Fruit fly (Drosophila melanogaster) whole organism, embryonic: ENCODE measurements around the gene CG46307.
A peak's percentile ranks its signal among the peaks of the same experiment; 100 is the strongest.

Source experiments
- Ada2b ChIP-seq: fragments of 200-800 bp; sonication (Bioruptor generic); IDR thresholded peaks from 2 replicates; pipeline ENCODE4 v1.3.6; 2022; ENCODE audit warnings: missing biosample characterization, missing genetic modification characterization
- Atf6 ChIP-seq: fragments of 200-800 bp; sonication (Bioruptor generic); IDR thresholded peaks from 2 replicates; pipeline ENCODE4 v1.3.6; 2022; ENCODE audit warnings: missing biosample characterization, missing genetic modification characterization
- Bgb ChIP-seq: fragments of 200-800 bp; sonication (Bioruptor generic); IDR thresholded peaks from 2 replicates; pipeline ENCODE4 v1.3.6; 2022; ENCODE audit warnings: missing biosample characterization, missing genetic modification characterization; ENCODE audit not compliant: partially characterized antibody
- BtbVII ChIP-seq: fragments of 200-800 bp; sonication (Bioruptor generic); optimal IDR thresholded peaks from 3 replicates; lab custom pipeline; 2017; ENCODE audit warnings: missing biosample characterization, mild to moderate bottlenecking, missing genetic modification characterization
- CG10209 ChIP-seq: fragments of 200-800 bp; sonication (Bioruptor generic); optimal IDR thresholded peaks from 3 replicates; lab custom pipeline; 2017; ENCODE audit warnings: missing biosample characterization, mild to moderate bottlenecking, missing genetic modification characterization, missing genetic modification reagents
- CG1024 ChIP-seq: fragments of 200-800 bp; sonication (Bioruptor generic); IDR thresholded peaks from 2 replicates; pipeline ENCODE4 v1.3.6; 2022; ENCODE audit warnings: missing biosample characterization, missing genetic modification characterization
- CG10543 ChIP-seq: fragments of 200-800 bp; sonication (Bioruptor generic); optimal IDR thresholded peaks from 3 replicates; lab custom pipeline; 2017; ENCODE audit warnings: missing biosample characterization, mild to moderate bottlenecking, missing genetic modification characterization, moderate library complexity
- CG12104 ChIP-seq: fragments of 200-800 bp; sonication (Bioruptor generic); optimal IDR thresholded peaks from 3 replicates; lab custom pipeline; 2016; ENCODE audit warnings: missing biosample characterization, missing genetic modification characterization
- CG1233 ChIP-seq: fragments of 200-800 bp; sonication (Bioruptor generic); optimal IDR thresholded peaks from 4 replicates; lab custom pipeline; 2018; ENCODE audit warnings: missing biosample characterization, mild to moderate bottlenecking, missing genetic modification characterization
- CG13287 ChIP-seq: fragments of 200-800 bp; sonication (Bioruptor generic); IDR thresholded peaks from 2 replicates; pipeline ENCODE4 v1.3.6; 2022; ENCODE audit warnings: missing biosample characterization, missing genetic modification characterization; ENCODE audit not compliant: partially characterized antibody
- CG15479 ChIP-seq: fragments of 200-800 bp; sonication (Bioruptor generic); optimal IDR thresholded peaks from 3 replicates; lab custom pipeline; 2019; ENCODE audit warnings: missing biosample characterization, mild to moderate bottlenecking, missing genetic modification characterization, moderate library complexity
- CG17912 ChIP-seq: fragments of 200-800 bp; sonication (Bioruptor generic); optimal IDR thresholded peaks from 2 replicates; lab custom pipeline; 2018; ENCODE audit warnings: missing biosample characterization, mild to moderate bottlenecking, missing genetic modification characterization
- CG2120 ChIP-seq: fragments of 200-800 bp; sonication (Bioruptor generic); optimal IDR thresholded peaks from 3 replicates; lab custom pipeline; 2016; ENCODE audit warnings: missing biosample characterization, missing genetic modification characterization
- CG2202 ChIP-seq: fragments of 200-800 bp; sonication (Bioruptor generic); optimal IDR thresholded peaks from 2 replicates; lab custom pipeline; 2018; ENCODE audit warnings: missing biosample characterization, mild to moderate bottlenecking, missing genetic modification characterization
- CG2678 ChIP-seq: fragments of 200-800 bp; sonication (Bioruptor generic); optimal IDR thresholded peaks from 3 replicates; lab custom pipeline; 2019; ENCODE audit warnings: missing biosample characterization, mild to moderate bottlenecking, missing genetic modification characterization, moderate library complexity
- CG30403 ChIP-seq: fragments of 200-800 bp; sonication (Bioruptor generic); optimal IDR thresholded peaks from 3 replicates; lab custom pipeline; 2016; ENCODE audit warnings: missing biosample characterization, missing genetic modification characterization
- CG4360 ChIP-seq: fragments of 200-800 bp; sonication (Bioruptor generic); IDR thresholded peaks from 2 replicates; pipeline ENCODE4 v1.3.6; 2022; ENCODE audit warnings: missing biosample characterization, missing genetic modification characterization
- CG6689 ChIP-seq: fragments of 200-800 bp; sonication (Bioruptor generic); IDR thresholded peaks from 2 replicates; pipeline ENCODE4 v1.3.6; 2022; ENCODE audit warnings: missing biosample characterization, missing genetic modification characterization
- Dbx ChIP-seq: fragments of 200-800 bp; sonication (Bioruptor generic); IDR thresholded peaks from 3 replicates; pipeline ENCODE4 v1.3.6; 2022; ENCODE audit warnings: missing biosample characterization, missing genetic modification characterization
- Fer2 ChIP-seq: fragments of 200-800 bp; sonication (Bioruptor generic); optimal IDR thresholded peaks from 2 replicates; lab custom pipeline; 2018; ENCODE audit warnings: missing biosample characterization, mild to moderate bottlenecking, missing genetic modification characterization, moderate library complexity
- HmgD ChIP-seq: fragments of 200-800 bp; sonication (Bioruptor generic); optimal IDR thresholded peaks from 3 replicates; lab custom pipeline; 2016; ENCODE audit warnings: missing biosample characterization, missing genetic modification characterization
- MESR4 ChIP-seq: fragments of 200-800 bp; sonication (Bioruptor generic); optimal IDR thresholded peaks from 2 replicates; lab custom pipeline; 2018; ENCODE audit warnings: missing biosample characterization, mild to moderate bottlenecking, missing genetic modification characterization, moderate library complexity
- Meics ChIP-seq: fragments of 200-800 bp; sonication (Bioruptor generic); optimal IDR thresholded peaks from 2 replicates; lab custom pipeline; 2017; ENCODE audit warnings: missing biosample characterization, mild to moderate bottlenecking, missing genetic modification characterization
- NC2β ChIP-seq: fragments of 200-800 bp; sonication (Bioruptor generic); optimal IDR thresholded peaks from 2 replicates; lab custom pipeline; 2016; ENCODE audit warnings: missing biosample characterization, missing genetic modification characterization
- Side ChIP-seq: fragments of 200-800 bp; sonication (Bioruptor generic); optimal IDR thresholded peaks from 2 replicates; lab custom pipeline; 2016; ENCODE audit warnings: missing biosample characterization, missing genetic modification characterization
- Sin3A ChIP-seq: fragments of >200 bp; optimal IDR thresholded peaks from 2 replicates; lab custom pipeline; 2018
- Sry-δ ChIP-seq: fragments of 200-800 bp; sonication (Bioruptor generic); optimal IDR thresholded peaks from 2 replicates; lab custom pipeline; 2016; ENCODE audit warnings: missing biosample characterization, missing genetic modification characterization
- Stat92E ChIP-seq, 3 experiments: fragments of >200 bp in 2 of 3; fragments of 200-800 bp in 1 of 3; sonication (Bioruptor generic) in 1 of 3; optimal IDR thresholded peaks; 2 replicates each; lab custom pipeline; 2017 to 2019; ENCODE audit warnings: missing biosample characterization in 3 of 3, missing genetic modification characterization in 3 of 3, mild to moderate bottlenecking in 1 of 3, moderate library complexity in 1 of 3
- TFAM ChIP-seq: fragments of 200-800 bp; sonication (Bioruptor generic); optimal IDR thresholded peaks from 2 replicates; lab custom pipeline; 2017; ENCODE audit warnings: missing biosample characterization, missing genetic modification characterization, inconsistent platforms
- Vsx1 ChIP-seq: fragments of 200-800 bp; sonication (Bioruptor generic); optimal IDR thresholded peaks from 2 replicates; lab custom pipeline; 2017; ENCODE audit warnings: missing biosample characterization, mild to moderate bottlenecking, missing genetic modification characterization, missing genetic modification reagents
- bsh ChIP-seq, 2 experiments: fragments of 200-800 bp; sonication (Bioruptor generic); optimal IDR thresholded peaks; 2 replicates each; lab custom pipeline; 2017 to 2018; ENCODE audit warnings: mild to moderate bottlenecking in 2 of 2, missing biosample characterization in 2 of 2, missing genetic modification characterization in 2 of 2, moderate library complexity in 1 of 2
- chm ChIP-seq: fragments of 200-800 bp; sonication (Bioruptor generic); IDR thresholded peaks from 2 replicates; pipeline ENCODE4 v1.3.6; 2022; ENCODE audit warnings: missing biosample characterization, missing genetic modification characterization
- dan ChIP-seq: fragments of 200-800 bp; sonication (Bioruptor generic); IDR thresholded peaks from 2 replicates; pipeline ENCODE4 v1.3.6; 2022; ENCODE audit warnings: missing biosample characterization, missing genetic modification characterization
- dimm ChIP-seq: fragments of 200-800 bp; sonication (Bioruptor generic); IDR thresholded peaks from 2 replicates; pipeline ENCODE4 v1.3.6; 2022; ENCODE audit warnings: missing biosample characterization, missing genetic modification characterization
- emc ChIP-seq: fragments of 200-800 bp; sonication (Bioruptor generic); optimal IDR thresholded peaks from 2 replicates; lab custom pipeline; 2016; ENCODE audit warnings: missing biosample characterization, missing genetic modification characterization
- grn ChIP-seq: fragments of 200-800 bp; sonication (Bioruptor generic); optimal IDR thresholded peaks from 3 replicates; lab custom pipeline; 2017; ENCODE audit warnings: missing biosample characterization, missing genetic modification characterization
- ind ChIP-seq: fragments of 200-800 bp; sonication (Bioruptor generic); optimal IDR thresholded peaks from 3 replicates; lab custom pipeline; 2016; ENCODE audit warnings: missing biosample characterization, missing genetic modification characterization
- jumu ChIP-seq: fragments of 200-800 bp; sonication (Bioruptor generic); optimal IDR thresholded peaks from 3 replicates; lab custom pipeline; 2016; ENCODE audit warnings: missing biosample characterization, missing genetic modification characterization
- lbe ChIP-seq: fragments of 200-800 bp; sonication (Bioruptor generic); optimal IDR thresholded peaks from 2 replicates; lab custom pipeline; 2016; ENCODE audit warnings: missing biosample characterization, mild to moderate bottlenecking, missing genetic modification characterization
- lola ChIP-seq, 3 experiments: fragments of >200 bp in 2 of 3; fragments of 200-800 bp in 1 of 3; sonication (Bioruptor generic) in 1 of 3; optimal IDR thresholded peaks; 2 replicates each; lab custom pipeline; 2017 to 2019; ENCODE audit warnings: missing biosample characterization in 3 of 3, missing genetic modification characterization in 3 of 3, mild to moderate bottlenecking in 1 of 3, moderate library complexity in 1 of 3
- nau ChIP-seq: fragments of 200-800 bp; sonication (Bioruptor generic); optimal IDR thresholded peaks from 3 replicates; lab custom pipeline; 2017; ENCODE audit warnings: missing biosample characterization, mild to moderate bottlenecking, missing genetic modification characterization, missing genetic modification reagents
- nerfin-1 ChIP-seq: fragments of 200-800 bp; sonication (Bioruptor generic); optimal IDR thresholded peaks from 3 replicates; lab custom pipeline; 2019; ENCODE audit warnings: missing biosample characterization, mild to moderate bottlenecking, missing genetic modification characterization, moderate library complexity
- nerfin-2 ChIP-seq: fragments of 200-800 bp; sonication (Bioruptor generic); IDR thresholded peaks from 2 replicates; pipeline ENCODE4 v1.3.6; 2022; ENCODE audit warnings: missing biosample characterization, missing genetic modification characterization; ENCODE audit not compliant: partially characterized antibody
- nom ChIP-seq: fragments of 200-800 bp; sonication (Bioruptor generic); optimal IDR thresholded peaks from 2 replicates; lab custom pipeline; 2017; ENCODE audit warnings: missing biosample characterization, missing genetic modification characterization, mild to moderate bottlenecking, moderate library complexity, missing genetic modification reagents
- pan ChIP-seq, 4 experiments: fragments of >200 bp in 3 of 4; fragments of 200-800 bp in 1 of 4; sonication (Bioruptor generic) in 1 of 4; optimal IDR thresholded peaks in 3 of 4; IDR thresholded peaks in 1 of 4; 2 replicates each; pipeline versions ENCODE4 v1.3.6 to Lab custom; 2017 to 2022; ENCODE audit warnings: missing biosample characterization in 2 of 4, missing genetic modification characterization in 2 of 4, mixed read lengths in 1 of 4
- sd ChIP-seq: fragments of 200-800 bp; sonication (Bioruptor generic); optimal IDR thresholded peaks from 3 replicates; lab custom pipeline; 2018; ENCODE audit warnings: missing biosample characterization, mild to moderate bottlenecking, missing genetic modification characterization, moderate library complexity
- sna ChIP-seq: fragments of 200-800 bp; sonication (Bioruptor generic); IDR thresholded peaks from 2 replicates; pipeline ENCODE4 v1.3.6; 2022; ENCODE audit warnings: missing biosample characterization, missing genetic modification characterization; ENCODE audit not compliant: partially characterized antibody
- tll ChIP-seq, 2 experiments: fragments of 200-800 bp in 1 of 2; fragments of >200 bp in 1 of 2; sonication (Bioruptor generic) in 1 of 2; optimal IDR thresholded peaks; 2 replicates each; lab custom pipeline; 2017 to 2019; ENCODE audit warnings: missing biosample characterization in 2 of 2, missing genetic modification characterization in 2 of 2, mild to moderate bottlenecking in 1 of 2, moderate library complexity in 1 of 2

CG46307 gene

dm6 chr2L:21163311-21163842, 59.0 kb downstream of the CG46307 start, which contains the start of gene Noc2 (continued):
- TF ChIP-seq nom (GFP tag; lab: Kevin White, UChicago) (no peak), Dbx (0 out of 3 replicates have a peak, but pooled peaks have one; percentile 44), Fer2 (tag; lab: Kevin White, UChicago) (no peak), ind (peak; percentile 63), HmgD (peak; percentile 1), CG30403 (GFP tag; lab: Kevin White, UChicago) (peak; percentile 63), nerfin-2 (GFP tag; lab: Robert Waterston, UW) (no peak), Sry-δ (peak; percentile 0), lbe (GFP tag; lab: Kevin White, UChicago) (no peak), CG1233 (GFP tag; lab: Kevin White, UChicago) (no peak), bsh (GFP tag; optimal IDR thresholded peaks at IDR 0.05; lab: Kevin White, UChicago) (peak in 1 of 2 experiments; percentile 32), jumu (peak; percentile 1), CG4360 (GFP tag; lab: Robert Waterston, UW) (no peak), CG12104 (GFP tag; lab: Kevin White, UChicago) (no peak), grn (no peak), CG10209 (peak; percentile 27), nau (no peak), Side (GFP tag; lab: Kevin White, UChicago) (no peak), dimm (GFP tag; lab: Robert Waterston, UW) (no peak), Stat92E (GFP tag; optimal IDR thresholded peaks at IDR 0.05; lab: Kevin White, UChicago) (no peak), Meics (peak; percentile 64), CG6689 (GFP tag; lab: Robert Waterston, UW) (peak; percentile 17; the same call in 1 of the 2 replicates), CG13287 (GFP tag; lab: Robert Waterston, UW) (no peak), Sin3A (lab: Kevin White, UChicago) (no peak), MESR4 (GFP tag; lab: Kevin White, UChicago) (peak; percentile 74), pan (optimal IDR thresholded peaks at IDR 0.05; lab: Kevin White, UChicago) (no peak), pan (GFP tag; optimal IDR thresholded peaks at IDR 0.05 in 1 of 2, IDR thresholded peaks at IDR 0.05 in 1 of 2) (peak in 1 of 2 experiments; percentile 53), CG17912 (GFP tag; lab: Kevin White, UChicago) (no peak), Atf6 (0 out of 2 replicates have a peak, but pooled peaks have one; percentile 14), nerfin-1 (tag; lab: Kevin White, UChicago) (no peak), chm (no peak), CG2678 (peak; percentile 67), CG15479 (no peak), CG2202 (tag; lab: Kevin White, UChicago) (no peak), CG10543 (peak; percentile 45), emc (GFP tag; lab: Kevin White, UChicago) (no peak), sd (tag; lab: Kevin White, UChicago) (no peak), CG1024 (peak; percentile 60), TFAM (no peak), sna (GFP tag; lab: Robert Waterston, UW) (no peak), BtbVII (GFP tag; lab: Kevin White, UChicago) (no peak), Ada2b (GFP tag; lab: Robert Waterston, UW) (peak; percentile 51; the same call in 1 of the 2 replicates), CG2120 (GFP tag; lab: Kevin White, UChicago) (peak; percentile 58), lola (GFP tag; optimal IDR thresholded peaks at IDR 0.05; lab: Kevin White, UChicago) (peak in 1 of 3 experiments; percentile 30), NC2β (GFP tag; lab: Kevin White, UChicago) (no peak), dan (GFP tag; lab: Robert Waterston, UW) (no peak), tll (GFP tag; optimal IDR thresholded peaks at IDR 0.05; lab: Kevin White, UChicago) (no peak), Bgb (no peak), Vsx1 (GFP tag; lab: Kevin White, UChicago) (no peak)
